Worm (Caenorhabditis elegans) whole organism, L4 larva: ENCODE results near the gene nhr-206.

Source experiments
- daf-12 ChIP-seq: fragments of 150-350 bp; optimal IDR thresholded peaks from 2 replicates; lab custom pipeline; 2014; ENCODE audit warnings: missing biosample characterization, missing genetic modification reagents, missing genetic modification characterization
- skn-1 ChIP-seq: fragments of 150-350 bp; optimal IDR thresholded peaks from 2 replicates; lab custom pipeline; 2014; ENCODE audit warnings: missing biosample characterization, missing genetic modification characterization
- zag-1 ChIP-seq: fragments of 150-350 bp; optimal IDR thresholded peaks from 2 replicates; lab custom pipeline; 2014; ENCODE audit warnings: missing biosample characterization, missing genetic modification characterization
- ztf-11 ChIP-seq: fragments of 150-350 bp; optimal IDR thresholded peaks from 2 replicates; lab custom pipeline; 2014; ENCODE audit warnings: missing biosample characterization, missing genetic modification characterization

DNA sequence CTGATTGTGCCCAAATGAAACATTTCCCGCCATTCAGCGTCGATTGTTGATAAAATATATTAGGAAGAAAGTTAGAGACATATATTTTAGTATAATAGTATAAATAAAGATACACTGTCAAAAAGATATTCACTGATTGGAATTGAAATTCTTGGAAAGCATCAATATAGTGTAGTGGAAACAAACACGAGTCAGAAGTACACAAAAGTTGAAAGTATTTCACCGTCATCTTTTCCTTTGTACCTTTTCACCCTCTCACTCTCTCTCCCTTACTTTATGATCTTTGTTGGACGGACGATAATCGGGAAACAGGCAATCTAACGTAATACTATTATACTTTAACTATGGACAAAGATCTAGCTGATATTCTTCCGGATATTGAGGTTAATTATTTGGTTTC, 2.2 kb downstream of the nhr-206 start, which contains the start of gene nhr-208:
- TF ChIP-seq daf-12 (tag; lab: Kevin White, UChicago) (no peak), skn-1 (tag; lab: Kevin White, UChicago) (no peak), zag-1 (tag; lab: Kevin White, UChicago) (no peak), ztf-11 (tag; lab: Kevin White, UChicago) (no peak)
